Worm (Caenorhabditis elegans) whole organism, mixed stage, embryonic: Measurements from ENCODE around the gene F26D11.2.

Experiments
- ces-1 ChIP-seq: fragments of 150-350 bp; optimal IDR thresholded peaks from 2 replicates; lab custom pipeline; 2014; ENCODE audit warnings: missing biosample characterization, missing genetic modification reagents, missing genetic modification characterization
- lin-13 ChIP-seq: fragments of 150-350 bp; optimal IDR thresholded peaks from 2 replicates; lab custom pipeline; 2014; ENCODE audit warnings: missing biosample characterization, missing genetic modification characterization
- lsy-2 ChIP-seq: fragments of 150-350 bp; optimal IDR thresholded peaks from 2 replicates; lab custom pipeline; 2014; ENCODE audit warnings: missing biosample characterization, missing genetic modification characterization
- mep-1 ChIP-seq: fragments of 150-350 bp; optimal IDR thresholded peaks from 2 replicates; lab custom pipeline; 2017; ENCODE audit warnings: missing biosample characterization, missing genetic modification reagents, missing genetic modification characterization, inconsistent platforms
- nhr-237 ChIP-seq: fragments of 150-350 bp; optimal IDR thresholded peaks from 2 replicates; lab custom pipeline; 2014; ENCODE audit warnings: missing biosample characterization, missing genetic modification characterization
- nhr-76 ChIP-seq: sonication (generic microtip); optimal IDR thresholded peaks from 2 replicates; lab custom pipeline; 2017; ENCODE audit warnings: missing biosample characterization, missing genetic modification characterization
- pha-4 ChIP-seq: fragments of 150-350 bp; optimal IDR thresholded peaks from 2 replicates; lab custom pipeline; 2018; ENCODE audit warnings: missing biosample characterization, missing genetic modification reagents, missing genetic modification characterization
- snpc-4 ChIP-seq: fragments of 150-350 bp; optimal IDR thresholded peaks from 2 replicates; lab custom pipeline; 2014; ENCODE audit warnings: missing biosample characterization, missing genetic modification characterization
- unc-39 ChIP-seq: fragments of 150-350 bp; optimal IDR thresholded peaks from 2 replicates; lab custom pipeline; 2014; ENCODE audit warnings: missing biosample characterization, missing genetic modification characterization

ce11 chrV:7969107-7969506, 10.0 kb downstream of the F26D11.2 start, which contains the start of gene che-7:
- TF ChIP-seq unc-39 (tag; lab: Kevin White, UChicago) (no peak), pha-4 (tag; lab: Kevin White, UChicago) (no peak), snpc-4 (tag; lab: Kevin White, UChicago) (no peak), lsy-2 (tag; lab: Kevin White, UChicago) (no peak), lin-13 (no peak), ces-1 (GFP tag; lab: Kevin White, UChicago) (no peak), nhr-237 (tag; lab: Kevin White, UChicago) (no peak), nhr-76 (no peak), mep-1 (tag; lab: Kevin White, UChicago) (no peak)
